Worm (Caenorhabditis elegans) whole organism, L1 larva: Measurements from ENCODE around the gene mrck-1.

Source experiments
- C04F5.9 ChIP-seq: sonication (generic microtip); optimal IDR thresholded peaks from 2 replicates; lab custom pipeline; 2016; ENCODE audit warnings: missing genetic modification characterization, missing compliant biosample characterization
- C16A3.4 ChIP-seq: fragments of 150-350 bp; optimal IDR thresholded peaks from 2 replicates; lab custom pipeline; 2014; ENCODE audit warnings: missing biosample characterization, missing genetic modification characterization
- F16B12.6 ChIP-seq: fragments of 150-350 bp; optimal IDR thresholded peaks from 2 replicates; lab custom pipeline; 2014; ENCODE audit warnings: missing biosample characterization, missing genetic modification characterization
- aha-1 ChIP-seq: fragments of 150-350 bp; optimal IDR thresholded peaks from 2 replicates; lab custom pipeline; 2014; ENCODE audit warnings: missing biosample characterization, missing genetic modification characterization
- blmp-1 ChIP-seq: fragments of 150-350 bp; optimal IDR thresholded peaks from 2 replicates; lab custom pipeline; 2014; ENCODE audit warnings: missing biosample characterization, missing genetic modification characterization
- ceh-63 ChIP-seq: fragments of 200-800 bp; sonication (Bioruptor generic); optimal IDR thresholded peaks from 2 replicates; lab custom pipeline; 2018; ENCODE audit warnings: mild to moderate bottlenecking, missing genetic modification characterization, missing compliant biosample characterization
- ceh-8 ChIP-seq: fragments of 200-800 bp; sonication (Bioruptor generic); optimal IDR thresholded peaks from 2 replicates; lab custom pipeline; 2018; ENCODE audit warnings: mild to moderate bottlenecking, missing genetic modification characterization, moderate library complexity, missing compliant biosample characterization
- ceh-88 ChIP-seq: fragments of 200-800 bp; sonication (Bioruptor generic); IDR thresholded peaks from 2 replicates; pipeline ENCODE4 v1.3.6; 2022; ENCODE audit warnings: missing genetic modification characterization, missing compliant biosample characterization
- ceh-90 ChIP-seq: sonication (generic microtip); optimal IDR thresholded peaks from 2 replicates; lab custom pipeline; 2016; ENCODE audit warnings: missing genetic modification characterization, missing compliant biosample characterization
- dpl-1 ChIP-seq, 3 experiments: fragments of 150-350 bp in 2 of 3; sonication (generic microtip) in 1 of 3; optimal IDR thresholded peaks; 2 replicates each; lab custom pipeline; 2014 to 2017; ENCODE audit warnings: missing biosample characterization in 3 of 3, missing genetic modification characterization in 3 of 3, missing genetic modification reagents in 3 of 3
- efl-1 ChIP-seq, 4 experiments: fragments of 150-350 bp; optimal IDR thresholded peaks in 3 of 4; peaks in 1 of 4; 1 replicate in 1 of 4; 2 replicates in 3 of 4; lab custom pipeline; 2014; ENCODE audit warnings: missing biosample characterization in 2 of 4, missing genetic modification characterization in 2 of 4, missing genetic modification reagents in 2 of 4
- egl-13 ChIP-seq: sonication (generic microtip); optimal IDR thresholded peaks from 2 replicates; lab custom pipeline; 2016; ENCODE audit warnings: missing genotype, missing genetic modification reagents, missing genetic modification characterization, missing compliant biosample characterization
- egl-27 ChIP-seq, 2 experiments: fragments of 150-350 bp in 1 of 2; sonication (generic microtip); optimal IDR thresholded peaks; 3 replicates each; lab custom pipeline; 2017 to 2018; ENCODE audit warnings: missing biosample characterization in 2 of 2, missing genetic modification characterization in 2 of 2, missing genetic modification reagents in 2 of 2
- elt-2 ChIP-seq: sonication (generic microtip); optimal IDR thresholded peaks from 2 replicates; lab custom pipeline; 2016; ENCODE audit warnings: missing genetic modification characterization, mild to moderate bottlenecking, inconsistent platforms, missing compliant biosample characterization, missing genetic modification reagents
- elt-3 ChIP-seq, 6 experiments: fragments of 150-350 bp in 1 of 6; sonication (generic microtip); optimal IDR thresholded peaks; 2 replicates each; lab custom pipeline; 2017 to 2018; ENCODE audit warnings: missing biosample characterization in 6 of 6, missing genetic modification characterization in 6 of 6, inconsistent platforms in 1 of 6
- ets-5 ChIP-seq: fragments of 200-800 bp; sonication (Bioruptor generic); IDR thresholded peaks from 2 replicates; pipeline ENCODE4 v1.3.6; 2022; ENCODE audit warnings: missing genetic modification characterization, missing compliant biosample characterization
- fkh-4 ChIP-seq: sonication (generic microtip); optimal IDR thresholded peaks from 2 replicates; lab custom pipeline; 2016; ENCODE audit warnings: missing compliant biosample characterization, missing genetic modification characterization, borderline replicate concordance
- fkh-8 ChIP-seq: sonication (generic microtip); optimal IDR thresholded peaks from 2 replicates; lab custom pipeline; 2016; ENCODE audit warnings: mild to moderate bottlenecking, missing genetic modification characterization, missing compliant biosample characterization
- fos-1 ChIP-seq: fragments of 150-350 bp; optimal IDR thresholded peaks from 2 replicates; lab custom pipeline; 2014; ENCODE audit warnings: missing biosample characterization, missing genetic modification characterization
- grh-1 ChIP-seq: fragments of 200-800 bp; sonication (Bioruptor generic); IDR thresholded peaks from 2 replicates; pipeline ENCODE4 v1.3.6; 2022; ENCODE audit warnings: missing genetic modification reagents, missing genetic modification characterization, missing compliant biosample characterization
- hlh-17 ChIP-seq: fragments of 200-800 bp; sonication (Bioruptor generic); optimal IDR thresholded peaks from 2 replicates; lab custom pipeline; 2018; ENCODE audit warnings: missing genetic modification characterization, mild to moderate bottlenecking, missing compliant biosample characterization, moderate library complexity, borderline replicate concordance
- hlh-4 ChIP-seq: sonication (generic microtip); optimal IDR thresholded peaks from 2 replicates; lab custom pipeline; 2016; ENCODE audit warnings: mild to moderate bottlenecking, missing genetic modification characterization, missing compliant biosample characterization
- irx-1 ChIP-seq: sonication (generic microtip); optimal IDR thresholded peaks from 2 replicates; lab custom pipeline; 2016; ENCODE audit warnings: missing genetic modification characterization, missing compliant biosample characterization
- jun-1 ChIP-seq: fragments of 150-350 bp; optimal IDR thresholded peaks from 2 replicates; lab custom pipeline; 2014; ENCODE audit warnings: missing biosample characterization, missing genetic modification reagents, missing genetic modification characterization
- lin-13 ChIP-seq: fragments of 150-350 bp; optimal IDR thresholded peaks from 2 replicates; lab custom pipeline; 2014; ENCODE audit warnings: missing biosample characterization, missing genetic modification reagents, missing genetic modification characterization
- lin-14 ChIP-seq: fragments of 200-800 bp; sonication (Bioruptor generic); optimal IDR thresholded peaks from 2 replicates; lab custom pipeline; 2018; ENCODE audit warnings: mild to moderate bottlenecking, missing genetic modification characterization, moderate library complexity, missing compliant biosample characterization
- lin-35 ChIP-seq, 2 experiments: fragments of 150-350 bp; optimal IDR thresholded peaks; 2 replicates each; lab custom pipeline; 2014; ENCODE audit warnings: missing biosample characterization in 2 of 2, missing genetic modification characterization in 2 of 2, missing genetic modification reagents in 2 of 2
- lin-39 ChIP-seq: fragments of 150-350 bp; optimal IDR thresholded peaks from 2 replicates; lab custom pipeline; 2014; ENCODE audit warnings: missing biosample characterization, missing genetic modification reagents, missing genetic modification characterization
- lir-3 ChIP-seq: sonication (generic microtip); optimal IDR thresholded peaks from 2 replicates; lab custom pipeline; 2016; ENCODE audit warnings: mild to moderate bottlenecking, missing genetic modification characterization, moderate library complexity, missing compliant biosample characterization; ENCODE audit not compliant: poor library complexity
- mep-1 ChIP-seq: fragments of 150-350 bp; optimal IDR thresholded peaks from 2 replicates; lab custom pipeline; 2014; ENCODE audit warnings: missing biosample characterization, missing genetic modification characterization
- nhr-12 ChIP-seq: sonication (generic microtip); optimal IDR thresholded peaks from 2 replicates; lab custom pipeline; 2017; ENCODE audit warnings: missing biosample characterization, missing genetic modification characterization
- nhr-19 ChIP-seq: fragments of 200-800 bp; sonication (Bioruptor generic); conservative IDR thresholded peaks from 2 replicates; pipeline ENCODE4 v1.3.6; 2022; ENCODE audit warnings: missing genetic modification characterization, missing compliant biosample characterization
- nhr-20 ChIP-seq: sonication (generic microtip); optimal IDR thresholded peaks from 2 replicates; lab custom pipeline; 2016; ENCODE audit warnings: mild to moderate bottlenecking, missing genetic modification characterization, missing compliant biosample characterization
- nhr-237 ChIP-seq: fragments of 150-350 bp; optimal IDR thresholded peaks from 2 replicates; lab custom pipeline; 2014; ENCODE audit warnings: missing biosample characterization, missing genetic modification characterization
- nhr-47 ChIP-seq: sonication (generic microtip); optimal IDR thresholded peaks from 2 replicates; lab custom pipeline; 2016; ENCODE audit warnings: mild to moderate bottlenecking, missing genetic modification characterization, moderate library complexity, missing compliant biosample characterization
- nhr-85 ChIP-seq: sonication (generic microtip); peaks from one replicate; lab custom pipeline; 2016; ENCODE audit warnings: missing genetic modification characterization, inconsistent platforms, missing compliant biosample characterization
- nhr-90 ChIP-seq: sonication (generic microtip); optimal IDR thresholded peaks from 2 replicates; lab custom pipeline; 2016; ENCODE audit warnings: mild to moderate bottlenecking, missing genetic modification characterization, missing compliant biosample characterization; ENCODE audit not compliant: poor library complexity
- pag-3 ChIP-seq: sonication (generic microtip); optimal IDR thresholded peaks from 2 replicates; lab custom pipeline; 2017; ENCODE audit warnings: missing genetic modification characterization, mild to moderate bottlenecking, missing compliant biosample characterization, antibody characterized with exemption, borderline replicate concordance; ENCODE audit not compliant: insufficient read depth
- pax-3 ChIP-seq: fragments of 200-800 bp; sonication (Bioruptor generic); optimal IDR thresholded peaks from 2 replicates; lab custom pipeline; 2018; ENCODE audit warnings: mild to moderate bottlenecking, missing genetic modification characterization, moderate library complexity, missing compliant biosample characterization
- pqm-1 ChIP-seq: sonication (generic microtip); optimal IDR thresholded peaks from 3 replicates; lab custom pipeline; 2017; ENCODE audit warnings: missing biosample characterization, missing genetic modification characterization
- rnt-1 ChIP-seq: sonication (generic microtip); optimal IDR thresholded peaks from 2 replicates; lab custom pipeline; 2016; ENCODE audit warnings: mild to moderate bottlenecking, missing genetic modification characterization, moderate library complexity, missing compliant biosample characterization
- snpc-4 ChIP-seq: fragments of 150-350 bp; optimal IDR thresholded peaks from 2 replicates; lab custom pipeline; 2014; ENCODE audit warnings: missing biosample characterization, missing genetic modification characterization
- snu-23 ChIP-seq: sonication (generic microtip); optimal IDR thresholded peaks from 2 replicates; lab custom pipeline; 2016; ENCODE audit warnings: missing genetic modification characterization, missing compliant biosample characterization
- sptf-1 ChIP-seq: fragments of 150-350 bp; optimal IDR thresholded peaks from 2 replicates; lab custom pipeline; 2014; ENCODE audit warnings: missing biosample characterization, missing genetic modification characterization
- tbx-2 ChIP-seq: sonication (generic microtip); optimal IDR thresholded peaks from 2 replicates; lab custom pipeline; 2016; ENCODE audit warnings: missing genetic modification characterization, missing compliant biosample characterization
- unc-130 ChIP-seq: fragments of 150-350 bp; optimal IDR thresholded peaks from 2 replicates; lab custom pipeline; 2017; ENCODE audit warnings: missing biosample characterization, missing genetic modification characterization, inconsistent platforms
- unc-62 ChIP-seq: fragments of 150-350 bp; optimal IDR thresholded peaks from 2 replicates; lab custom pipeline; 2014; ENCODE audit warnings: missing biosample characterization, missing genetic modification reagents, missing genetic modification characterization
- unc-86 ChIP-seq: sonication (generic microtip); optimal IDR thresholded peaks from 2 replicates; lab custom pipeline; 2016; ENCODE audit warnings: missing genetic modification characterization, missing compliant biosample characterization
- vab-15 ChIP-seq: sonication (generic microtip); optimal IDR thresholded peaks from 2 replicates; lab custom pipeline; 2017; ENCODE audit warnings: missing genotype, mild to moderate bottlenecking, missing genetic modification characterization, missing compliant biosample characterization
- xbp-1 ChIP-seq: sonication (generic microtip); optimal IDR thresholded peaks from 2 replicates; lab custom pipeline; 2016; ENCODE audit warnings: missing genetic modification characterization, missing compliant biosample characterization

mrck-1 gene

DNA sequence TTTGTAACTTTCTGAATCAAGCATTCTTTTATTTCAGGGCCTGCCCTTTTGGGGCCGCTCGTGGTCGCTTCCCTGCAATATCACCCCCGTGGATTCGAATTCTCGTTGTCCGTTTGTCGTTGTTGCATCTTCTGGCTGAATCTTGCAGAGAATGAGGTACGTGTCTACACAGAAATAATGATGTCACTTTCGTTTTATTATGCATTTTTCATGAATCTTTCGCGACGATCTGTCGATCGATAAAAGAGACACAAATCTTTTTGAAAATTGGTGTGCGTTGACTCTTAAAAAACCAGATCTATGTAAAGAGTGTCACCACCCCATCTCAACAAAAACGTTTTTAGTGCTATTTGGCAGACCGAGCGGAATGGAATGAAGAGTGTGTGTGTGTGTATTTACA lies 18.0 kb downstream of the mrck-1 start:
- TF ChIP-seq fkh-8 (tag; lab: Kevin White, UChicago) (no peak), nhr-85 (tag; lab: Kevin White, UChicago) (peak; percentile 71), ceh-90 (no peak), lin-14 (GFP tag; lab: Kevin White, UChicago) (peak; percentile 17), nhr-90 (tag; lab: Kevin White, UChicago) (no peak), elt-2 (no peak), mep-1 (tag; lab: Kevin White, UChicago) (no peak), blmp-1 (peak; percentile 25), efl-1 (optimal IDR thresholded peaks at IDR 0.05; lab: Kevin White, UChicago) (no peak), efl-1 (GFP tag; optimal IDR thresholded peaks at IDR 0.05 in 1 of 2; lab: Kevin White, UChicago) (no peak), lin-39 (no peak), vab-15 (no peak), unc-86 (tag; lab: Kevin White, UChicago) (no peak)

DNA sequence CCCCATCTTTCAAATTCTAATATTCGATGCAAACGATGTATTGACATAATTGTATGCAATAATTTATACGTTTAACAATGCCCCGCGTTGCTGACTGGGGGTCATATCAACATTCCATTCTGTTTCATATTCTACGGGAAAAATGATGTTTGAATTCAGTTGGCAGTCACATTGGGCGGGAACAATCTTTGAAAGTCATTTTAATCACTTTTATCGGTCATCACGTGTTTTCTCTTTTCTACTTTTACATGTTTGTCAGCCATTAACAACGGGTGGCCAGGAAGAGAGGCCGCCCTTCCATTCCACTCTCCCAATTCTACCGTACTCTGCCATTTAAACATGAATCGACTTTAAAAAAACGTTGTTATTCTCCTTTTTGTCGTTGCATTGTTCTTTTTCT lies 18.4 kb downstream of the mrck-1 start:
- TF ChIP-seq aha-1 (tag; lab: Kevin White, UChicago) (no peak), C16A3.4 (tag; lab: Kevin White, UChicago) (no peak), mep-1 (tag; lab: Kevin White, UChicago) (no peak), snpc-4 (tag; lab: Kevin White, UChicago) (no peak), irx-1 (no peak), hlh-17 (GFP tag; lab: Kevin White, UChicago) (no peak), nhr-12 (no peak), nhr-237 (tag; lab: Kevin White, UChicago) (no peak), lir-3 (tag; lab: Kevin White, UChicago) (no peak), ceh-90 (no peak), lin-13 (no peak), pqm-1 (tag; lab: Kevin White, UChicago) (no peak), grh-1 (GFP tag; lab: Robert Waterston, UW) (no peak), snu-23 (peak; percentile 39), fos-1 (tag; lab: Kevin White, UChicago) (no peak), nhr-19 (GFP tag; lab: Robert Waterston, UW) (peak; percentile 37), unc-86 (tag; lab: Kevin White, UChicago) (no peak), nhr-47 (tag; lab: Kevin White, UChicago) (no peak), elt-3 (tag; optimal IDR thresholded peaks at IDR 0.05; lab: Kevin White, UChicago) (peak in 2 of 6 experiments; percentile 13 to 41), dpl-1 (GFP tag; optimal IDR thresholded peaks at IDR 0.05; lab: Kevin White, UChicago) (peak in 1 of 3 experiments; percentile 4), C04F5.9 (tag; lab: Kevin White, UChicago) (no peak), ceh-88 (GFP tag; lab: Robert Waterston, UW) (no peak), lin-35 (GFP tag; optimal IDR thresholded peaks at IDR 0.05; lab: Kevin White, UChicago) (peak in 1 of 2 experiments; percentile 44), fkh-4 (no peak), unc-62 (GFP tag; lab: Kevin White, UChicago) (no peak), fkh-8 (tag; lab: Kevin White, UChicago) (no peak), nhr-20 (tag; lab: Kevin White, UChicago) (peak; percentile 56), elt-2 (peak; percentile 79), pax-3 (tag; lab: Kevin White, UChicago) (no peak), pag-3 (no peak), ets-5 (no peak), ceh-63 (GFP tag; lab: Kevin White, UChicago) (no peak), jun-1 (tag; lab: Kevin White, UChicago) (no peak), unc-130 (tag; lab: Kevin White, UChicago) (peak; percentile 2), tbx-2 (tag; lab: Kevin White, UChicago) (no peak), rnt-1 (tag; lab: Kevin White, UChicago) (no peak), ceh-8 (no peak), xbp-1 (no peak), sptf-1 (tag; lab: Kevin White, UChicago) (no peak), hlh-4 (tag; lab: Kevin White, UChicago) (no peak), nhr-85 (tag; lab: Kevin White, UChicago) (peak; percentile 78), egl-13 (tag; lab: Kevin White, UChicago) (no peak), egl-27 (tag; optimal IDR thresholded peaks at IDR 0.05; lab: Kevin White, UChicago) (no peak), F16B12.6 (no peak)
